Worm (Caenorhabditis elegans): Measurements from ENCODE around the gene srw-130.

The srw-130 gene

DNA sequence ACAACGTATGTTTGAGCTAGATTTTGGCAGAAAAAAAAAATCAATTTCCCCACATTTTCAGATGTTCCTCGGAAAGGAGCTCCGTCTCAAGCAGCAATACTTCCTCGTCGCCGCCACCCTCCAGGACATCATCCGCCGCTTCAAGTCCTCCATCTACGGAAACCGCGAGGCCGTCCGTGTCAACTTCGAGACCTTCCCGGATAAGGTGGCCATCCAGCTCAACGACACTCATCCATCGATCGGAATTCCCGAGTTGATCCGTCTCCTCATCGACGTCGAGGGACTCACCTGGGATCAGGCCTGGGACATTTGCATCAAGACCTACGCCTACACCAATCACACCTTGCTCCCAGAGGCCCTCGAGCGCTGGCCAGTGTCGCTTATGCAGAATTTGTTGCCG, 34.0 kb upstream of the srw-130 start:
- TF ChIP-seq fkh-10 (GFP tag; optimal IDR thresholded peaks at IDR 0.05) (no peak), madf-2 (tag; optimal IDR thresholded peaks at IDR 0.05) (no peak)

DNA sequence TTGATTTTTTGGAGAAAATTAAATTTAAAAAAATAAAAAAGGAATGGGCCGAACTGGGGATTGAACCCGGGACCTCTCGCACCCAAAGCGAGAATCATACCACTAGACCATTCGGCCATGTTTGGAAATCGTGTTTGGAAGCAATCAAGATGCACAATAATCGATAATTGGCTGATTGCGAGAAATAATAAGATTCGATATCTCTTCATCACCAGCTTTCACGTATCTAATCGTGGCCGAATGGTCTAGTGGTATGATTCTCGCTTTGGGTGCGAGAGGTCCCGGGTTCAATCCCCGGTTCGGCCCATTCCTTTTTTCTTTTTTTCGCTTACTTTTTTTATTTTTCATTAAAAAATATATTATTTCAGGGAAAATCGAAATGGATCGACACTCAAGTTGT, 33.4 kb upstream of the srw-130 start:
- TF ChIP-seq ceh-9 (tag; optimal IDR thresholded peaks at IDR 0.05) (no peak), lim-6 (tag; optimal IDR thresholded peaks at IDR 0.05) (no peak), ceh-24 (tag; optimal IDR thresholded peaks at IDR 0.05) (no peak), ahr-1 (tag; optimal IDR thresholded peaks at IDR 0.05) (no peak), nhr-11 (tag; optimal IDR thresholded peaks at IDR 0.05) (no peak), ceh-48 (tag; optimal IDR thresholded peaks at IDR 0.05) (no peak), ceh-18 (tag; optimal IDR thresholded peaks at IDR 0.05) (no peak), pax-1 (tag; optimal IDR thresholded peaks at IDR 0.05) (no peak), hlh-30 (tag; optimal IDR thresholded peaks at IDR 0.05; ENCODE audit: insufficient read depth) (no peak), pros-1 (tag; optimal IDR thresholded peaks at IDR 0.05) (no peak), ceh-19 (GFP tag; optimal IDR thresholded peaks at IDR 0.05) (no peak), madf-2 (tag; optimal IDR thresholded peaks at IDR 0.05) (no peak), fkh-10 (GFP tag; optimal IDR thresholded peaks at IDR 0.05) (no peak), K02D7.2 (tag; optimal IDR thresholded peaks at IDR 0.05) (no peak)

DNA sequence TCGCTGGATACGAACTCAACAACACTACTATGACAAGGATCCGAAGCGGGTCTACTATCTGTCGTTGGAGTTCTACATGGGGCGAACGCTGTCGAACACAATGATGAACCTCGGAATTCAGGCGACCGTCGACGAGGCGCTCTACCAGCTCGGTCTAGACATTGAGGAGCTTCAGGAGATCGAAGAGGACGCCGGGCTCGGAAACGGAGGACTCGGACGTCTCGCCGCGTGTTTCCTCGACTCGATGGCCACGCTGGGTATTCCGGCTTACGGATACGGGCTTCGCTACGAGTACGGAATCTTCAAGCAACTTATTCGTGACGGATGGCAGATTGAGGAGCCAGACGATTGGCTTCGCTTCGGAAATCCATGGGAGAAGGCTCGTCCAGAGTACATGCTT, 32.9 kb upstream of the srw-130 start:
- TF ChIP-seq fkh-6 (tag; optimal IDR thresholded peaks at IDR 0.05): no peak
- TF ChIP-seq ceh-6 (GFP tag; optimal IDR thresholded peaks at IDR 0.05): no peak
- TF ChIP-seq ceh-2 (tag; optimal IDR thresholded peaks at IDR 0.05): no peak
- no peak for TF ChIP-seq ets-4 (tag; optimal IDR thresholded peaks at IDR 0.05)
- no peak for TF ChIP-seq nhr-232 (tag; optimal IDR thresholded peaks at IDR 0.05)
- no peak for TF ChIP-seq K02D7.2 (tag; optimal IDR thresholded peaks at IDR 0.05)
- no peak for TF ChIP-seq nfya-1 (tag; optimal IDR thresholded peaks at IDR 0.05)
- no peak for TF ChIP-seq pha-4 (tag; optimal IDR thresholded peaks at IDR 0.05)
- no peak for TF ChIP-seq mec-3 (tag; optimal IDR thresholded peaks at IDR 0.05; ENCODE audit: borderline replicate concordance)
- TF ChIP-seq pha-2 (tag; optimal IDR thresholded peaks at IDR 0.05): no peak
- no peak for TF ChIP-seq ceh-45 (GFP tag; IDR thresholded peaks at IDR 0.05)
- TF ChIP-seq unc-55 (GFP tag; optimal IDR thresholded peaks at IDR 0.05): no peak

DNA sequence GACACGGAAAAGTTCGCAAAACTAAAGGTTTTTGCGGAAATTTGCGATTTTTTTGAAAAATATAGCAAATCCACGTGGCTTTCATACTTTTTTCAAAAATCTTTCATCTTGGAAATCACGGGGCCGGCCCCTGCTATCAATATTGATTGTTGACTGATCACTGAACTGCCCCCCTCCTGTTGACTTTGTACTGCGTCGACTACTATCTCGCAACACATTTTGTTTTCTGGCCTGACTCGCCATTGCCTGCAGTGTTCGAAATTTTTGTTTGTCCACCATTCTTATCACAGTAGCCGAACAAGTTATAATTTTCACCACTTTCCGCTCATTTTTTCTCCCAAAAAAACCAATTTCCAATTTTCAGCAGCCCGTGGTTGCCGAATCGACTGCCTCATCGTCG, 32.3 kb upstream of the srw-130 start:
- TF ChIP-seq ceh-9 (tag; optimal IDR thresholded peaks at IDR 0.05) (no peak), nhr-232 (tag; optimal IDR thresholded peaks at IDR 0.05) (no peak), ceh-14 (tag; optimal IDR thresholded peaks at IDR 0.05) (no peak)

DNA sequence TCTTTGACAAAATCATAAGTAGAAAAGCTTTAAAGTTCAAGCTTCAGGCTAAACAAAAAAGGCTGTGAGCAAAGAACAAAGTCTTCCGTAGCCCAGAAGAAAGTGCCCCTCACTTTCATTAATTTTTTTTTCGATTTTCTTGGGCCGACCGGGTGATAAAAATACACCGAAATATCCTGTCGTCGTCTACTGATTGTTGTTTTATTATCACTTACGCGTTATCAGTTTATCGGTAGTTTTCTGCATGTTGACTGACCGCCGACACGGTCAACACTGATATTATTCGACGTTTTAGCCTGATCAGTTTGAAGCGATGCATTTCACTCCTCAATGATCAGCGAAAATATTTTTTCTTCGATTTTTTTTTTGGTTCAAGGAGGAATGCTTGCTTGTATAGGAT, 31.7 kb upstream of the srw-130 start:
- TF ChIP-seq dve-1 (tag; optimal IDR thresholded peaks at IDR 0.05) (no peak), ets-4 (tag; optimal IDR thresholded peaks at IDR 0.05) (no peak), Y22D7AL.16 (tag; optimal IDR thresholded peaks at IDR 0.05) (no peak), elt-2 (tag; optimal IDR thresholded peaks at IDR 0.05) (peak; percentile 88), fkh-6 (tag; optimal IDR thresholded peaks at IDR 0.05) (no peak), nfya-1 (tag; optimal IDR thresholded peaks at IDR 0.05) (no peak), pat-9 (tag; optimal IDR thresholded peaks at IDR 0.05) (no peak)

DNA sequence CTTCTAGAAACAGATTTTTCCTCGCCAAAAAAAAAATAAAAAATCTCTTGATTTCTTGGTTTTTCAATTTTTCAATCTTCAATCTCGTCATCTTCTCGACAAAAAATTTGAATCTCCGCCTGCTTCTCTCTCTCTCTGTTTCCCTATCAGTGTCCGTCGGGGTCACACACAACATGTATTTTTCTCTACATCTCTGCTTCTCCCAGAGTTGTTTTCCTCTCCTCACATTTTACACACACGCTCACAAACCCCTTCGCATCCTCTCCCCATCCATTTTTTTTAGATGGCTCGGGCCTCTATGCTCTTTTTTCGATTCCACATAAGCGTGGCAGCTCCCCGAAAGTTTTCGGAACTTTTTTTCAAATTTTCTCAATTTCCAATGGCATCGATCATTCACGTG, 31.1 kb upstream of the srw-130 start:
- TF ChIP-seq unc-42 (tag; optimal IDR thresholded peaks at IDR 0.05): no peak
- peak; percentile 2 for TF ChIP-seq unc-55 (GFP tag; optimal IDR thresholded peaks at IDR 0.05)
- TF ChIP-seq fax-1 (tag; optimal IDR thresholded peaks at IDR 0.05): no peak
- TF ChIP-seq ceh-31 (tag; optimal IDR thresholded peaks at IDR 0.05): no peak
- TF ChIP-seq pqm-1 (tag; optimal IDR thresholded peaks at IDR 0.05): no peak
- TF ChIP-seq ceh-18 (tag; optimal IDR thresholded peaks at IDR 0.05): peak; percentile 41
- TF ChIP-seq hlh-13 (GFP tag; optimal IDR thresholded peaks at IDR 0.05): no peak
- TF ChIP-seq ceh-48 (tag; optimal IDR thresholded peaks at IDR 0.05): no peak
- no peak for TF ChIP-seq C08G9.2 (tag; optimal IDR thresholded peaks at IDR 0.05)
- no peak for TF ChIP-seq ceh-24 (tag; optimal IDR thresholded peaks at IDR 0.05)
- no peak for TF ChIP-seq unc-3 (GFP tag; conservative IDR thresholded peaks at IDR 0.05)
- TF ChIP-seq unc-3 (tag; optimal IDR thresholded peaks at IDR 0.05): no peak
- TF ChIP-seq gmeb-2 (tag; optimal IDR thresholded peaks at IDR 0.05): no peak
- TF ChIP-seq nfya-1 (tag; optimal IDR thresholded peaks at IDR 0.05): peak; percentile 9
- TF ChIP-seq pha-2 (tag; optimal IDR thresholded peaks at IDR 0.05): no peak
- no peak for TF ChIP-seq lin-11 (tag; optimal IDR thresholded peaks at IDR 0.05)
- no peak for TF ChIP-seq nhr-11 (tag; optimal IDR thresholded peaks at IDR 0.05)
- no peak for TF ChIP-seq elt-2 (tag; optimal IDR thresholded peaks at IDR 0.05)
- no peak for TF ChIP-seq ref-2 (tag; optimal IDR thresholded peaks at IDR 0.05)
- no peak for TF ChIP-seq K02D7.2 (tag; optimal IDR thresholded peaks at IDR 0.05)
- TF ChIP-seq mec-3 (tag; optimal IDR thresholded peaks at IDR 0.05; ENCODE audit: borderline replicate concordance): no peak
- no peak for TF ChIP-seq ceh-2 (tag; optimal IDR thresholded peaks at IDR 0.05)
- no peak for TF ChIP-seq ahr-1 (tag; optimal IDR thresholded peaks at IDR 0.05)
- no peak for TF ChIP-seq K09A11.1 (tag; optimal IDR thresholded peaks at IDR 0.05; ENCODE audit: insufficient read depth)
